Fruit fly (Drosophila melanogaster) Kc167 (cell line): ENCODE data around the gene vri.

Experiments used
- Myc ChIP-seq: fragments of >200 bp; optimal IDR thresholded peaks from 2 replicates; lab custom pipeline; 2017; ENCODE audit warnings: missing external identifiers
- Sin3A ChIP-seq: fragments of >200 bp; optimal IDR thresholded peaks from 2 replicates; lab custom pipeline; 2018; ENCODE audit warnings: missing external identifiers
- h ChIP-seq: fragments of >200 bp; optimal IDR thresholded peaks from 3 replicates; lab custom pipeline; 2018; ENCODE audit warnings: missing external identifiers
- insv ChIP-seq: fragments of >200 bp; optimal IDR thresholded peaks from 3 replicates; lab custom pipeline; 2018; ENCODE audit warnings: missing external identifiers
- psq ChIP-seq: fragments of >200 bp; optimal IDR thresholded peaks from 2 replicates; lab custom pipeline; 2017; ENCODE audit warnings: missing external identifiers
- ttk ChIP-seq: sonication (Bioruptor generic); optimal IDR thresholded peaks from 2 replicates; lab custom pipeline; 2017; ENCODE audit warnings: missing external identifiers

vri gene

DNA sequence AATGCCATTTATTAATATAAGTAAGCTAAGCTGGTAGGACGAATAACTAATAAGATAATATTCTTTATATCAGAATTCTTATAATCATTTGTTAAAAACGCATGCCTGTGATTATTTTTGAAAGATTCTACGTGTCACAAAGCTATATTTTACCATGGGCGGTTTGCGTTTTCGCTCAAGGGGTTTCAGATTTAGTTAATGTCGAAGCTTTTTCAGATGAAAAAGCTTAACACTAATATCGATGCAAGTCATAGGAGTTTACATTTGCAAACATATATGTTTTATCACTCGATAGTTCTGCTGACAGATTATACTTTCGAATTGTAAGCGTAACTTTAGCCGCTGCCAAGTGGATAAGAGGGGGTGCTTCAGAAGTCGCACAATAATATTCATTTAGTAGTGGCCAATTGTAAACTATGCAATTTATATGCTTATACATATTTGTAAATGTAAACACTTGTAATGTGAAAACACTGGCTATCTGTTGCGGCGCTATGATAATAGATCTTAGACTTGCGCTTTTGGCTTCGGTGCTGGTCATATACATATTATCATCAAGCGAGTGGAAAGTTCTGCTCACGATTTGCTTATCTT, 52.4 kb downstream of the vri start:
- TF ChIP-seq Myc (lab: Kevin White, UChicago) (no peak), Sin3A (lab: Kevin White, UChicago) (no peak), insv (lab: Kevin White, UChicago) (no peak), ttk (no peak), h (lab: Kevin White, UChicago) (no peak), psq (no peak)

DNA sequence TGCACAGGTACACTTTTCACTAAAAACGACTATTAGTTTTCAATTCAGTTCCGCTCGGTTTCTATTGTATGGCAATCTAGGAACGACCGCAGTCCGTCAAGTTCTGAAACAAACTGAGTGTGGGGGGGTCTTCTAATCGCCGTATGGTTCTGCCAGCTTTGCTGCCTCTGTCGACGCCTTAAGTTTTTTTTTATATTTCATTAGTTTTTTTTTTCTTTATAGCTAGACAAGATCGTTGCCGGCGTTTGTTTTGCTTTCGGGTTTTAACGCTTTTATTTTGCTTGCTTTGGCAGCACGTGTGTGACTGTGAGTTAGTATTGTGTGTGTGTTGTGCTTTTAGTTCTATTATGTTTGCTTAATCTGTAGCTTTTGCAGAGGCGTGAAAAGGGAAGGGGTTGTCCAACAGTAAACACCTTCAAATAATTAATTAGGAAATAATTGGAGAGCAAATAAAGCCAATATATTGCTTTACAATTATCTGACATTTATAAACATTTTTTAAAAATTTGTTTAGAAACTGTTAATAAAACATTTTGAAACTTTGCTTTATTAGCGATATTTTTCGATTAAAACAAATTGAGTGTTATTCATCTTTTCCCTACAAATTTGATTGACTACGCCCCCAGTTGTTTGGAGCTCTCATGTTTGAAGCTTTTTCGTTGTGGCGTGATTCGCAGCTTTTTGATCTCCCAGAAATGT, 53.5 kb downstream of the vri start, which contains the start of gene Acsf2:
Acsf2 (minus strand) TSS at position 116 of the 699 bp plus-strand sequence.
- TF ChIP-seq ttk, result no peak
- TF ChIP-seq Sin3A (lab: Kevin White, UChicago), result no peak
- no peak for TF ChIP-seq insv (lab: Kevin White, UChicago)
- TF ChIP-seq Myc (lab: Kevin White, UChicago), result no peak
- TF ChIP-seq psq, result no peak
- TF ChIP-seq h (lab: Kevin White, UChicago), result no peak

DNA sequence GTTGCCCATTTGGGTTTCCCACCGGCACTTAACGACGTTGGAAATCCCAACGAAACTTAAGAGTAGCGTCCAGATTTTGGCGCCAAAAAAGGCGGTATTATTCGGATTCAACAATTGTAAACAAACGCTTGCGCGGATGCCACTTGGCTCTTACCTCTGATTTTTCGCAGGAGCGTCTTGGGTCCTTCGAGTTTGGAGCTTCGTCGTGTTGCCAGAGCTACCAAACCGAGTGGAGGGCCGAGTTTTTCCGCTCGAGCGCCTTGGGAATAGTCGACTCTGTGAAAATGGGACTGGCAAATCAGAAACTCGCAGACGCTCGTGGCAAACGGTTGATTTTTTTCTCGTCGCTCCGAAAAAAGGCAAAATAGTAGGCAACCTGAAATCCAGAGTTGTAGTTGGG, 57.2 kb downstream of the vri start, which contains the start of gene nompC:
nompC (plus strand) TSS at position 301 of the 400 bp plus-strand sequence.
- TF ChIP-seq Myc (lab: Kevin White, UChicago), result no peak
- TF ChIP-seq insv (lab: Kevin White, UChicago), result no peak
- TF ChIP-seq ttk, result no peak
- TF ChIP-seq psq, result no peak
- no peak for TF ChIP-seq h (lab: Kevin White, UChicago)
- no peak for TF ChIP-seq Sin3A (lab: Kevin White, UChicago)

DNA sequence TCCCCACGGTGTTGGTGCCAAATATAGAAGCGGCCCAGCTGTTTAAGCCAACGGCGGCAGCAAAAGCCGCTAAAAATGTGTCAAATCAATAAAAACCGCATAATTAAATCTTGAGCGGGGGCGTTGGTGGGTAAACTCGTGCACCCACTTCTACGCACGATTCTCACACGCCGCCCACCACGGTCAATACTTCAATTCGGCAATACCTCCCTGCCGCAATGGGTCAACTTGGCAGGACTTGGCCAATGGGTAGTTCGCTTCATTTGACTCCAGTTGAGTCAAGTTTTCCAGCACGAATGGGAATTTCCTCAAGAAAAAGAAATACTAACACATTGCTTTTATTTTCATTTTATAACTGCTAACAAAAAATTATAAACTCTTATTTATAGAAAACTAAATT, 59.8 kb downstream of the vri start:
- no peak for TF ChIP-seq psq
- no peak for TF ChIP-seq Myc (lab: Kevin White, UChicago)
- no peak for TF ChIP-seq insv (lab: Kevin White, UChicago)
- no peak for TF ChIP-seq ttk
- TF ChIP-seq h (lab: Kevin White, UChicago), result no peak

DNA sequence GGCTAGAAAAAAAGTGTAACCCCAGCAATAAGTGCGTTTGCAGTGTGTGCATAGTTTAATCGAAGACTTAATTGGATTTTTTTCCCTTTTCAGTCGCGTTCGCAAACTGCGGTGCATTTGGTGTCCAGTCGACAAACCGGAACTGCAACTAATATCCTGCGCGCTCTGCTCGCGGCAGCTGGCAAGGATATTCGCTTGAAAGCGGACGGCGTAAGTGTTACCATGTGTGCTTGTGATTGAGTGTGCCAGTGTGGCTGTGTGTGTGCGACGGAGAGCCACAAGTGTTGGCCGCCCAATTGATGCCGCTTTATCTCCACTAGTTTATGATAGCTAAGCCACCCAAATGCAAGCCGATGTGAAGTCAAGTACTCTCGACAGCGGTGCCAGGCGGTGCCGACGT, 64.7 kb downstream of the vri start:
- TF ChIP-seq Myc (lab: Kevin White, UChicago), result no peak
- TF ChIP-seq h (lab: Kevin White, UChicago), result no peak
- TF ChIP-seq Sin3A (lab: Kevin White, UChicago), result no peak
- no peak for TF ChIP-seq ttk
- no peak for TF ChIP-seq insv (lab: Kevin White, UChicago)
- no peak for TF ChIP-seq psq
